Worm (Caenorhabditis elegans) whole organism, early embryonic: Measurements from ENCODE around the gene F08H9.2.

ENCODE experiments used
- B0310.2 ChIP-seq: sonication (generic microtip); optimal IDR thresholded peaks from 2 replicates; lab custom pipeline; 2016; ENCODE audit warnings: mild to moderate bottlenecking, missing genetic modification characterization, missing compliant biosample characterization
- F13C5.2 ChIP-seq: sonication (generic microtip); optimal IDR thresholded peaks from 2 replicates; lab custom pipeline; 2017; ENCODE audit warnings: mild to moderate bottlenecking, missing genetic modification characterization, inconsistent platforms, missing compliant biosample characterization
- aly-1 ChIP-seq: sonication (generic microtip); optimal IDR thresholded peaks from 2 replicates; lab custom pipeline; 2016; ENCODE audit warnings: missing genetic modification characterization, missing compliant biosample characterization
- ama-1 ChIP-seq: fragments of 150-350 bp; optimal IDR thresholded peaks from 2 replicates; lab custom pipeline; 2014
- ceh-13 ChIP-seq: fragments of 200-800 bp; sonication (Bioruptor generic); optimal IDR thresholded peaks from 2 replicates; lab custom pipeline; 2018; ENCODE audit warnings: mild to moderate bottlenecking, missing genetic modification characterization, missing compliant biosample characterization
- ceh-36 ChIP-seq: sonication (generic microtip); optimal IDR thresholded peaks from 2 replicates; lab custom pipeline; 2016; ENCODE audit warnings: missing genetic modification characterization, inconsistent platforms, missing compliant biosample characterization
- ets-7 ChIP-seq: sonication (generic microtip); optimal IDR thresholded peaks from 2 replicates; lab custom pipeline; 2016; ENCODE audit warnings: missing genotype, missing genetic modification characterization, missing compliant biosample characterization
- flt-1 ChIP-seq: fragments of 200-800 bp; sonication (Bioruptor generic); IDR thresholded peaks from 2 replicates; pipeline ENCODE4 v1.3.6; 2022; ENCODE audit warnings: missing genetic modification characterization, missing compliant biosample characterization
- hmbx-1 ChIP-seq: sonication (generic microtip); optimal IDR thresholded peaks from 2 replicates; lab custom pipeline; 2016; ENCODE audit warnings: mild to moderate bottlenecking, missing genetic modification characterization, missing compliant biosample characterization
- hmg-4 ChIP-seq: fragments of 200-800 bp; sonication (Bioruptor generic); optimal IDR thresholded peaks from 2 replicates; lab custom pipeline; 2018; ENCODE audit warnings: mild to moderate bottlenecking, missing genetic modification characterization, missing compliant biosample characterization
- hnd-1 ChIP-seq: sonication (generic microtip); optimal IDR thresholded peaks from 2 replicates; lab custom pipeline; 2016; ENCODE audit warnings: missing genetic modification characterization, missing compliant biosample characterization
- pes-1 ChIP-seq: fragments of 200-800 bp; sonication (Bioruptor generic); IDR thresholded peaks from 2 replicates; pipeline ENCODE4 v1.3.6; 2022; ENCODE audit warnings: missing genetic modification reagents, missing genetic modification characterization, missing compliant biosample characterization
- scrt-1 ChIP-seq: fragments of 200-800 bp; sonication (Bioruptor generic); IDR thresholded peaks from 2 replicates; pipeline ENCODE4 v1.3.6; 2022; ENCODE audit warnings: missing genetic modification characterization, missing compliant biosample characterization
- sea-1 ChIP-seq: fragments of 200-800 bp; sonication (Bioruptor generic); conservative IDR thresholded peaks from 2 replicates; pipeline ENCODE4 v1.3.6; 2022; ENCODE audit warnings: missing genetic modification characterization, missing compliant biosample characterization
- tbx-11 ChIP-seq: fragments of 200-800 bp; sonication (Bioruptor generic); IDR thresholded peaks from 2 replicates; pipeline ENCODE4 v1.3.6; 2022; ENCODE audit warnings: missing genetic modification characterization, missing compliant biosample characterization
- tbx-37 ChIP-seq: fragments of 200-800 bp; sonication (Bioruptor generic); conservative IDR thresholded peaks from 2 replicates; pipeline ENCODE4 v1.3.6; 2022; ENCODE audit warnings: missing genetic modification reagents, missing genetic modification characterization, missing compliant biosample characterization
- tra-4 ChIP-seq: sonication (generic microtip); optimal IDR thresholded peaks from 2 replicates; lab custom pipeline; 2017; ENCODE audit warnings: missing genetic modification characterization, missing compliant biosample characterization

Gene F08H9.2

DNA sequence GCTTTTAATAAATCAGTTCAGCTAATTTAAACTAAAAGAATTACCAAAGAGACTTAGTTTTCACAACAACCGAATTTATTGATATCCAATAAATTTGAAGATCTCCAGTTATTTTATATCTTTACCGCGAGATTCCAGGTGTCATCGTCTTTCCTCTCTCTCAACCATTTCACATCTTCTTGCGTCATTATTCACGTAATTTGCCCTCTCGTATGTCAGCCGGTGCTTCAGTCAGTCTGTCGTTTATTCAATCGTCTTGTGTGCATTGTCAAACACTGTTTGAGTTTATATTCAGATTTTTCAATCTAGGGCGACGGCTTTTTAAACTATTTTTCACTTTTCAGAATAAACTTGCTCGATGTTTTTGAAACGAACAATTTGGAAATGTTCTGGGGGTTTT, 23.1 kb upstream of the F08H9.2 start:
- no peak for TF ChIP-seq sea-1 (GFP tag; lab: Robert Waterston, UW)
- TF ChIP-seq ama-1 (lab: Kevin White, UChicago) = no peak
- TF ChIP-seq F13C5.2 = no peak
- no peak for TF ChIP-seq ceh-36 (tag; lab: Kevin White, UChicago)
- no peak for TF ChIP-seq scrt-1 (GFP tag; lab: Robert Waterston, UW)
- TF ChIP-seq hmbx-1 (tag; lab: Kevin White, UChicago) = no peak

DNA sequence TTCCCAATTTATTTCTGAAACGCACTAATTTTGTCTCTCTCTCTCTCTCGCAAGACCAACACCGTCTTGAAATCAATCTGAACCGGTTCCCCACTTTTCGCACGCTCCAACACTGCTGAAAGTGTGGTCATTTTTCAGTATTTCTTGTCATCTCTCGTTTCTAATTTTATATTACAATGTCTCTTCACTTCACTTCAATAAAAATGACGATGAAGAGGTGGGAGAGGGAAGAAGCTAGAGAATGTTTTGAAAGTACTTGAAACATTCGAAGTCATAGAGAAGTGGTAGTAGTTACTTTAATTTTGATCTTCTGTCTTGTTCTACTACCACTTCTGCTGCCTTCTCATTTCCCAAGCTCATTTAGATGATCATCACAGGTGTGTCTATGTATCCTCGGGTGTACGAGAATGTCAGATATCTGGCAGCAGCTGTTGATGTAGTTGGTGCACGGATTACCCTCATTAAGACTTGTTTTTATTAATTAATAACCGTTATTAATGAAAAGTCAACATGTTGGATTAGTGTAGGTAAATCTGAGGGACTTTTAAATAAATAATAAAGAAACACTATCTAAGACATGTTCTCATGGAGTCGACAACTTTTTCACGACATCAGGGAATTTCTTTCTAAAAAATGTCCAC, 22.2 kb upstream of the F08H9.2 start:
- TF ChIP-seq F13C5.2 (no peak), hmbx-1 (tag; lab: Kevin White, UChicago) (no peak), sea-1 (GFP tag; lab: Robert Waterston, UW) (no peak)

DNA sequence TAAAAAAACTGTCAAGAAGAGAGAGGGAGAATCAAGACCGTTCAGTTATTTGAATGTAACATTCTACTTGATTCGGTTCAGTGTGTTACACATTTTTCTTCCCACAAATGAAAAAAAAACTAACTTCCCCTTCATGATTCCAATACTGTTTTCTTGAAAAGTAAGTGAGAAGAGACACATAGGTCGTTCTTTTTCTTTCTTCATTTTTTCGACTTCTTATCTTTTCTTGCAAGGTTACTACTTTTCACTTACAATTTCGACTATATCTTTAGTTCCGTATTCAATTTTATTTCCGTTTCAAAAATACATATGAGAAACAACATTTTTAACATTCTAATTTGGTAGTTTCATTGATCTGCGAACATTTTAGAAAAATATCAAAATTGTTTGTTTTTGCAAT, 21.2 kb upstream of the F08H9.2 start:
- no peak for TF ChIP-seq ceh-36 (tag; lab: Kevin White, UChicago)
- no peak for TF ChIP-seq tra-4 (tag; lab: Kevin White, UChicago)
- no peak for TF ChIP-seq tbx-11 (GFP tag; lab: Robert Waterston, UW)
- TF ChIP-seq ceh-13 (GFP tag; lab: Kevin White, UChicago) = no peak

DNA sequence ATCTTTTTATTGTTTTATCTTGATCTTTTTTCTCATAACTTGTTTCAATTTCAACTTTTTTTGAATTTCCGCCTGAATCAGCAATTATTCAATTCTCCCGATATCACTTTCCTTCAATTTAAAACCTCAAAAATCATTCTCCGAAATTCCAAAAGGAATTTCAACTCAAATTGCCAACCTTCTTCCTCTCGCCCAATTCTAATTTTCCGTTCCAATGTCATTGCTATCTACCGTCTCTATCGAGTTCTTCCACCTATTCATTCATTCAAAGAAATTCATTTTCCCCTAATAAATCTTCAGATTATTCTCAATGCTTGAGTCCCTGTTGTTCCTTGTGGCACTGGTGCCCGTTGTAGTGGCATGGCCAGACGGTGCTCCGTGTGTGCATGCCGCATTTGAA, 19.6 kb upstream of the F08H9.2 start, which contains the start of gene F23B12.4:
F23B12.4 (plus strand) TSS at position 301 of the 400 bp plus-strand sequence.
- TF ChIP-seq hnd-1 (tag; lab: Kevin White, UChicago) (no peak), F13C5.2 (no peak), tbx-11 (GFP tag; lab: Robert Waterston, UW) (no peak), ets-7 (tag; lab: Kevin White, UChicago) (no peak), pes-1 (GFP tag; lab: Robert Waterston, UW) (no peak), ceh-36 (tag; lab: Kevin White, UChicago) (no peak), B0310.2 (tag; lab: Kevin White, UChicago) (no peak), hmbx-1 (tag; lab: Kevin White, UChicago) (no peak), scrt-1 (GFP tag; lab: Robert Waterston, UW) (no peak), ceh-13 (GFP tag; lab: Kevin White, UChicago) (no peak), tra-4 (tag; lab: Kevin White, UChicago) (no peak)

DNA sequence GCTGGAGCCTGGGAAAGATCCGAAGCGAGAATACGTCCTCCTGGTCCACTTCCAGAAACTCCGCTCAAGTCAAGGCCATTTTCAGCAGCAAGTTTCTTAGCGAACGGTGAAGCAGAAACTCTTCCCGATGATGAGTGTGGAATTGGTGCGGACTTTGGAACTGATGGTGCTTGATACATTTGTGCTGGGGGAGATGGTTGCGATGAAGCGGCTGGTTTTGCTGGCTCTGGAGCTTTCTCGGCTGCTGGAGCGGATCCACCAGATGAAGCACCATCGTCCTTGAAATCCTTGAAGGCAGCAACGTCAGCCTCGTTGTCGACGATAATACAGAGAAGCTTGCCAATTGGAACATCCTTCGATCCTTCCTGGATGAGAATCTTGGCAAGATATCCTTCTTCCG, 14.0 kb upstream of the F08H9.2 start:
- TF ChIP-seq flt-1 (GFP tag; lab: Robert Waterston, UW) = no peak

DNA sequence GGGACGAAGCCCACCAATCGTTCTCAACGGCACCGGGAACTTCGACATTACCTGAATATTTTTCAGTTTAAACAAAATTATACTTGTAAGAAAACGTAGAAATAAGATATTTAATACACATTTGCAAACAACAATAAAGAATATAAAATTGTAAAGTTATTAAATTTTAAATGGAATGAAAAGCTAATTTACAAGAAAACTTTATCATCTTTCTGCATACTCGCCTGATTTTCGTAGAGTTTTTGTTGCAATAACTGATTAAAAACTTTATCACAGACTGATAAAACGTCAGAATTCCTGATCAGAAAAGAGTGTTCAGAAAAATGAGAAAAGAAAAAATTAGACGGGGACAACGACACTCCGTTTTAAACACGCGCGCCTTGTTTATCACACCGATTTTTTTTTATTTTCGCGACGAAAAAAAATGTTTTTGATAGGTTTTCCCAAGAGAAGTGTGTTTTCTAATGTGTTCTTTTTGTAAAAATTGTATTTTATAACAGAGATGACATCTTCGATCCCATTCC, 13.2 kb upstream of the F08H9.2 start, which contains the start of the genes dlat-1 and fntb-1:
dlat-1 (minus strand) TSS at position 51 of the 524 bp plus-strand sequence.
fntb-1 (plus strand) TSS at position 412 of the 524 bp plus-strand sequence.
- TF ChIP-seq hmg-4 (GFP tag; lab: Kevin White, UChicago) (no peak), sea-1 (GFP tag; lab: Robert Waterston, UW) (no peak)

DNA sequence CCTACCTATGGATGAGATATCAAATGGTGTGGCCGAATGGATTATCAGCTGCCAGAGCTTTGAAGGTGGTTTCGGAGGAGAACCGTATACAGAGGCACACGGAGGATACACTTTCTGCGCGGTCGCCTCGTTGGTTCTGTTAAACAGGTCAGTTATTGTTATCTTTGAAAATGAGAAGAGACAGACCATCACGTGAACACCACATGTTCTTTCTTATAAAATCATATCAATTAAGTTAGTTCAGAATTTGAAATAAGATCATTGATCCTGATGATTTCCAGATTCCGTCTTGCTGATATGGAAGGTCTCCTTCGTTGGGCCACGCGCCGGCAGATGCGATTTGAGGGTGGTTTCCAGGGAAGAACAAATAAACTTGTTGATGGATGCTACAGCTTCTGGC, 11.8 kb upstream of the F08H9.2 start:
- TF ChIP-seq hmg-4 (GFP tag; lab: Kevin White, UChicago) = no peak
- no peak for TF ChIP-seq scrt-1 (GFP tag; lab: Robert Waterston, UW)
- no peak for TF ChIP-seq tbx-11 (GFP tag; lab: Robert Waterston, UW)
- no peak for TF ChIP-seq tbx-37 (GFP tag; lab: Robert Waterston, UW)
- no peak for TF ChIP-seq hnd-1 (tag; lab: Kevin White, UChicago)
- TF ChIP-seq ama-1 (lab: Kevin White, UChicago) = no peak
- no peak for TF ChIP-seq hmbx-1 (tag; lab: Kevin White, UChicago)
- no peak for TF ChIP-seq B0310.2 (tag; lab: Kevin White, UChicago)
- no peak for TF ChIP-seq ets-7 (tag; lab: Kevin White, UChicago)
- TF ChIP-seq ceh-13 (GFP tag; lab: Kevin White, UChicago) = no peak
- no peak for TF ChIP-seq tra-4 (tag; lab: Kevin White, UChicago)
- TF ChIP-seq aly-1 (tag; lab: Kevin White, UChicago) = no peak
- no peak for TF ChIP-seq ceh-36 (tag; lab: Kevin White, UChicago)
- TF ChIP-seq flt-1 (GFP tag; lab: Robert Waterston, UW) = no peak
- no peak for TF ChIP-seq pes-1 (GFP tag; lab: Robert Waterston, UW)
- TF ChIP-seq F13C5.2 = no peak
- TF ChIP-seq sea-1 (GFP tag; lab: Robert Waterston, UW) = no peak

DNA sequence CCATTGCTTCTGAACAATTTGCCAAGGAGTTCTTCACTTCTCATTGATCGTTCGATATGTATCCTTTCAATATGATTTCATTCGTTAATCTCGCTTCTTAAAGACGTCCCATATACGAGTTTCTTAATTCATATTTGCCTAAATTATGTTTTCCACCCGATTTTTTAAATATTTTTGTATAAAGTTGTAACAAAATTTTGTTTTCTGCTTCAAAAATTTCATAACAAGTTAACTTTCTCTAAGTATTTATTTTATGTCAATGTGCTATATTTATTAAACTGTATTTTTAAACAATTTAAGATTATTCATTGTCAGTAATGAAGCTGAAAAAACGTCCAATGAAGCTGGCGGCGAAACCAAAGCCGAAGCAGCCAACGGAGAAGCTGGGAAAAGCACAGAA, 11.1 kb upstream of the F08H9.2 start, which contains the start of gene F23B12.7:
F23B12.7 (plus strand) TSS at position 301 of the 400 bp plus-strand sequence.
- no peak for TF ChIP-seq hmg-4 (GFP tag; lab: Kevin White, UChicago)
- no peak for TF ChIP-seq tbx-11 (GFP tag; lab: Robert Waterston, UW)
- no peak for TF ChIP-seq sea-1 (GFP tag; lab: Robert Waterston, UW)
- no peak for TF ChIP-seq ama-1 (lab: Kevin White, UChicago)
- TF ChIP-seq flt-1 (GFP tag; lab: Robert Waterston, UW) = no peak
- no peak for TF ChIP-seq F13C5.2
- TF ChIP-seq scrt-1 (GFP tag; lab: Robert Waterston, UW) = no peak
- TF ChIP-seq hnd-1 (tag; lab: Kevin White, UChicago) = no peak
- no peak for TF ChIP-seq aly-1 (tag; lab: Kevin White, UChicago)
- TF ChIP-seq tra-4 (tag; lab: Kevin White, UChicago) = no peak
- TF ChIP-seq hmbx-1 (tag; lab: Kevin White, UChicago) = no peak
- no peak for TF ChIP-seq tbx-37 (GFP tag; lab: Robert Waterston, UW)
- TF ChIP-seq pes-1 (GFP tag; lab: Robert Waterston, UW) = no peak
